Fruit fly (Drosophila melanogaster): ENCODE data around the gene Ufd4.

- TF ChIP-seq EcR (GFP tag; optimal IDR thresholded peaks at IDR 0.05) (no peak), usp (GFP tag; optimal IDR thresholded peaks at IDR 0.05) (no peak)
Measured at dm6 chr2L:10246785-10247190, 45.4 kb downstream of the Ufd4 start, which contains the start of gene chico.

Data from whole organism.